Worm (Caenorhabditis elegans) whole organism, L3 larva: ENCODE data around the gene R53.8.

Experiments used
- ZK546.5 ChIP-seq: sonication (generic microtip); optimal IDR thresholded peaks from 2 replicates; lab custom pipeline; 2017; ENCODE audit warnings: missing biosample characterization, missing genetic modification characterization
- ama-1 ChIP-seq: fragments of 150-350 bp; optimal IDR thresholded peaks from 2 replicates; lab custom pipeline; 2018
- ceh-82 ChIP-seq: fragments of 150-350 bp; optimal IDR thresholded peaks from 2 replicates; lab custom pipeline; 2014; ENCODE audit warnings: missing biosample characterization, missing genetic modification characterization
- daf-12 ChIP-seq: fragments of 150-350 bp; optimal IDR thresholded peaks from 2 replicates; lab custom pipeline; 2014; ENCODE audit warnings: missing biosample characterization, missing genetic modification reagents, missing genetic modification characterization
- elt-3 ChIP-seq, 3 experiments: fragments of 150-350 bp in 1 of 3; sonication (generic microtip) in 2 of 3; optimal IDR thresholded peaks; 2 replicates in 2 of 3; 4 replicates in 1 of 3; lab custom pipeline; 2014 to 2017; ENCODE audit warnings: missing biosample characterization in 3 of 3, missing genetic modification characterization in 3 of 3
- lsy-12 ChIP-seq: sonication (generic microtip); optimal IDR thresholded peaks from 2 replicates; lab custom pipeline; 2016; ENCODE audit warnings: mild to moderate bottlenecking, missing genetic modification characterization, missing compliant biosample characterization
- nhr-11 ChIP-seq: fragments of 150-350 bp; optimal IDR thresholded peaks from 2 replicates; lab custom pipeline; 2014; ENCODE audit warnings: missing biosample characterization, missing genetic modification characterization
- nhr-28 ChIP-seq: fragments of 150-350 bp; optimal IDR thresholded peaks from 2 replicates; lab custom pipeline; 2014; ENCODE audit warnings: missing biosample characterization, missing genetic modification characterization
- nhr-67 ChIP-seq: fragments of 150-350 bp; optimal IDR thresholded peaks from 2 replicates; lab custom pipeline; 2014; ENCODE audit warnings: missing biosample characterization, missing genetic modification characterization
- nhr-77 ChIP-seq: fragments of 150-350 bp; optimal IDR thresholded peaks from 2 replicates; lab custom pipeline; 2014; ENCODE audit warnings: missing biosample characterization, missing genetic modification characterization
- pha-4 ChIP-seq: fragments of 150-350 bp; optimal IDR thresholded peaks from 2 replicates; lab custom pipeline; 2014; ENCODE audit warnings: missing biosample characterization, missing genetic modification reagents, missing genetic modification characterization
- snpc-4 ChIP-seq: fragments of 150-350 bp; optimal IDR thresholded peaks from 2 replicates; lab custom pipeline; 2014; ENCODE audit warnings: missing biosample characterization, missing genetic modification characterization
- unc-39 ChIP-seq: sonication (generic microtip); optimal IDR thresholded peaks from 4 replicates; lab custom pipeline; 2017; ENCODE audit warnings: missing biosample characterization, missing genetic modification characterization
- unc-62 ChIP-seq: fragments of 150-350 bp; sonication (generic microtip); optimal IDR thresholded peaks from 4 replicates; lab custom pipeline; 2014; ENCODE audit warnings: missing biosample characterization, missing genetic modification reagents, missing genetic modification characterization

ce11 chrII:10001546-10001945, 25.0 kb downstream of the R53.8 start, which contains the start of gene ZK892.3:
- no peak for TF ChIP-seq pha-4 (tag; lab: Kevin White, UChicago)
- no peak for TF ChIP-seq nhr-77
- TF ChIP-seq snpc-4 (tag; lab: Kevin White, UChicago): no peak
- TF ChIP-seq ama-1: no peak
- TF ChIP-seq unc-39: no peak
- TF ChIP-seq daf-12 (tag; lab: Kevin White, UChicago): no peak
- no peak for TF ChIP-seq unc-62 (GFP tag; lab: Kevin White, UChicago)
- TF ChIP-seq nhr-67 (tag; lab: Kevin White, UChicago): no peak
- no peak for TF ChIP-seq lsy-12 (tag; lab: Kevin White, UChicago)
- no peak for TF ChIP-seq nhr-28
- TF ChIP-seq nhr-11 (tag; lab: Kevin White, UChicago): no peak
- TF ChIP-seq ceh-82 (tag; lab: Kevin White, UChicago): no peak
- TF ChIP-seq ZK546.5 (tag; lab: Kevin White, UChicago): no peak
- no peak for TF ChIP-seq elt-3 (tag; optimal IDR thresholded peaks at IDR 0.05; lab: Kevin White, UChicago)
